Worm (Caenorhabditis elegans): ENCODE data around the gene sru-9.

DNA sequence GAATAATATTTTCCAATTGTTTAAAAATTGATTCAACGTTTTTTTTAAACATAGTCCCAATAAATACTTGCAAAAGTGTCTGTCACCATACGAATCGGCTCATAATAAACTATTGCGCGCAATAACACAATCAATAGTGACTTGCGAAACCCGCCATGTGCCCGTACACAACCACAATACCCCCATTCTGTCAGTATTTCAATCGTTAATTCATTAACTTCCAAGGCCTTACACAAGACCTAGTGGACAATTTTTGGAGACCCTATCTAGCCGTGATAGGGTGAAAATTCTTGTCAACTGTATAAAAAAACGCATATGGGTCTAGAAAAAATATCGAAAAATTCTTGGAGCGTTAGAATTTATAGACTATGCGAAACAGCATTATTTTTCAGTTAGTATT, 11.8 kb downstream of the sru-9 start:
- no peak for TF ChIP-seq ceh-2 (tag; optimal IDR thresholded peaks at IDR 0.05)
- no peak for TF ChIP-seq nhr-11 (tag; optimal IDR thresholded peaks at IDR 0.05)
